Fruit fly (Drosophila melanogaster) whole organism, embryonic: ENCODE data around the gene Polr2F.

Experiments
- ATbp ChIP-seq: fragments of 200-800 bp; sonication (Bioruptor generic); optimal IDR thresholded peaks from 2 replicates; lab custom pipeline; 2017; ENCODE audit warnings: missing biosample characterization, mild to moderate bottlenecking, missing genetic modification characterization, missing genetic modification reagents
- BEAF-32 ChIP-seq: fragments of 200-800 bp; sonication (Bioruptor generic); optimal IDR thresholded peaks from 3 replicates; lab custom pipeline; 2017; ENCODE audit warnings: missing biosample characterization, missing genetic modification characterization, mild to moderate bottlenecking, moderate library complexity, missing genetic modification reagents
- Bgb ChIP-seq: fragments of 200-800 bp; sonication (Bioruptor generic); IDR thresholded peaks from 2 replicates; pipeline ENCODE4 v1.3.6; 2022; ENCODE audit warnings: missing biosample characterization, missing genetic modification characterization; ENCODE audit not compliant: partially characterized antibody
- CG10267 ChIP-seq: fragments of 200-800 bp; sonication (Bioruptor generic); optimal IDR thresholded peaks from 2 replicates; lab custom pipeline; 2018; ENCODE audit warnings: missing biosample characterization, mild to moderate bottlenecking, missing genetic modification characterization, moderate library complexity
- CG12391 ChIP-seq: fragments of 200-800 bp; sonication (Bioruptor generic); optimal IDR thresholded peaks from 3 replicates; lab custom pipeline; 2018; ENCODE audit warnings: missing biosample characterization, mild to moderate bottlenecking, missing genetic modification characterization, moderate library complexity
- CG12744 ChIP-seq: fragments of 200-800 bp; sonication (Bioruptor generic); optimal IDR thresholded peaks from 2 replicates; lab custom pipeline; 2016; ENCODE audit warnings: missing biosample characterization, missing genetic modification characterization
- CG13624 ChIP-seq: fragments of 200-800 bp; sonication (Bioruptor generic); optimal IDR thresholded peaks from 2 replicates; lab custom pipeline; 2016; ENCODE audit warnings: missing biosample characterization, missing genetic modification characterization
- CG14710 ChIP-seq: fragments of 200-800 bp; sonication (Bioruptor generic); optimal IDR thresholded peaks from 3 replicates; lab custom pipeline; 2019; ENCODE audit warnings: missing biosample characterization, mild to moderate bottlenecking, missing genetic modification characterization, moderate library complexity
- CG15514 ChIP-seq: fragments of 200-800 bp; sonication (Bioruptor generic); optimal IDR thresholded peaks from 3 replicates; lab custom pipeline; 2017; ENCODE audit warnings: missing biosample characterization, missing genetic modification characterization, mild to moderate bottlenecking, moderate library complexity, missing genetic modification reagents
- CG16813 ChIP-seq: fragments of 200-800 bp; sonication (Bioruptor generic); IDR thresholded peaks from 3 replicates; pipeline ENCODE4 v1.3.6; 2022; ENCODE audit warnings: missing biosample characterization, missing genetic modification characterization; ENCODE audit not compliant: partially characterized antibody
- CG17802 ChIP-seq: fragments of 200-800 bp; sonication (Bioruptor generic); optimal IDR thresholded peaks from 2 replicates; lab custom pipeline; 2018; ENCODE audit warnings: missing biosample characterization, mild to moderate bottlenecking, missing genetic modification characterization, moderate library complexity
- CG17829 ChIP-seq: fragments of 200-800 bp; optimal IDR thresholded peaks from 2 replicates; lab custom pipeline; 2019; ENCODE audit warnings: missing biosample characterization, mild to moderate bottlenecking, missing genetic modification characterization, moderate library complexity
- CG2116 ChIP-seq: fragments of 200-800 bp; sonication (Bioruptor generic); optimal IDR thresholded peaks from 3 replicates; lab custom pipeline; 2018; ENCODE audit warnings: missing biosample characterization, mild to moderate bottlenecking, missing genetic modification characterization
- CG2120 ChIP-seq: fragments of 200-800 bp; sonication (Bioruptor generic); optimal IDR thresholded peaks from 3 replicates; lab custom pipeline; 2016; ENCODE audit warnings: missing biosample characterization, missing genetic modification characterization
- CG30403 ChIP-seq: fragments of 200-800 bp; sonication (Bioruptor generic); optimal IDR thresholded peaks from 3 replicates; lab custom pipeline; 2016; ENCODE audit warnings: missing biosample characterization, missing genetic modification characterization
- CG31365 ChIP-seq: fragments of 200-800 bp; sonication (Bioruptor generic); optimal IDR thresholded peaks from 2 replicates; lab custom pipeline; 2018; ENCODE audit warnings: missing biosample characterization, mild to moderate bottlenecking, missing genetic modification characterization
- CG3995 ChIP-seq: fragments of 200-800 bp; sonication (Bioruptor generic); optimal IDR thresholded peaks from 3 replicates; lab custom pipeline; 2016; ENCODE audit warnings: missing biosample characterization, missing genetic modification characterization
- CG4617 ChIP-seq: fragments of 200-800 bp; sonication (Bioruptor generic); optimal IDR thresholded peaks from 3 replicates; lab custom pipeline; 2016; ENCODE audit warnings: missing biosample characterization, missing genetic modification characterization, borderline replicate concordance
- CG5180 ChIP-seq: fragments of 200-800 bp; sonication (Bioruptor generic); optimal IDR thresholded peaks from 3 replicates; lab custom pipeline; 2017; ENCODE audit warnings: missing biosample characterization, missing genetic modification characterization, mild to moderate bottlenecking, moderate library complexity, missing genetic modification reagents
- CG6254 ChIP-seq: fragments of 200-800 bp; sonication (Bioruptor generic); optimal IDR thresholded peaks from 3 replicates; lab custom pipeline; 2017; ENCODE audit warnings: mild to moderate bottlenecking, missing biosample characterization, missing genetic modification reagents, missing genetic modification characterization
- CG7786 ChIP-seq: fragments of 200-800 bp; sonication (Bioruptor generic); optimal IDR thresholded peaks from 2 replicates; lab custom pipeline; 2016; ENCODE audit warnings: missing biosample characterization, missing genetic modification characterization
- CG7963 ChIP-seq: fragments of 200-800 bp; sonication (Bioruptor generic); IDR thresholded peaks from 3 replicates; pipeline ENCODE4 v1.3.6; 2022; ENCODE audit warnings: missing biosample characterization, missing genetic modification characterization; ENCODE audit not compliant: partially characterized antibody
- CG8359 ChIP-seq: fragments of 200-800 bp; sonication (Bioruptor generic); optimal IDR thresholded peaks from 2 replicates; lab custom pipeline; 2017; ENCODE audit warnings: missing biosample characterization, mild to moderate bottlenecking, missing genetic modification characterization, borderline replicate concordance
- CG9727 ChIP-seq: fragments of 200-800 bp; sonication (Bioruptor generic); optimal IDR thresholded peaks from 3 replicates; lab custom pipeline; 2017; ENCODE audit warnings: missing biosample characterization, mild to moderate bottlenecking, missing genetic modification characterization
- HLH4C ChIP-seq: fragments of 200-800 bp; sonication (Bioruptor generic); IDR thresholded peaks from 3 replicates; pipeline ENCODE4 v1.3.6; 2022; ENCODE audit warnings: missing biosample characterization, missing genetic modification characterization; ENCODE audit not compliant: partially characterized antibody
- Med ChIP-seq: fragments of 200-800 bp; sonication (Bioruptor generic); peaks from one replicate; lab custom pipeline; 2016; ENCODE audit warnings: missing biosample characterization, missing genetic modification characterization, mild to moderate bottlenecking, inconsistent platforms, moderate library complexity
- Myb ChIP-seq: fragments of 200-800 bp; sonication (Bioruptor generic); optimal IDR thresholded peaks from 2 replicates; lab custom pipeline; 2016; ENCODE audit warnings: missing biosample characterization, missing genetic modification characterization
- Oli ChIP-seq: fragments of 200-800 bp; sonication (Bioruptor generic); optimal IDR thresholded peaks from 2 replicates; lab custom pipeline; 2018; ENCODE audit warnings: missing biosample characterization, mild to moderate bottlenecking, missing genetic modification characterization, moderate library complexity
- Scr ChIP-seq: fragments of 200-800 bp; sonication (Bioruptor generic); IDR thresholded peaks from 2 replicates; pipeline ENCODE4 v1.3.6; 2022; ENCODE audit warnings: missing biosample characterization, missing genetic modification characterization; ENCODE audit not compliant: partially characterized antibody
- Sry-β ChIP-seq: fragments of 200-800 bp; sonication (Bioruptor generic); optimal IDR thresholded peaks from 2 replicates; lab custom pipeline; 2018; ENCODE audit warnings: missing biosample characterization, mild to moderate bottlenecking, missing genetic modification characterization, moderate library complexity
- Sry-δ ChIP-seq: fragments of 200-800 bp; sonication (Bioruptor generic); optimal IDR thresholded peaks from 2 replicates; lab custom pipeline; 2016; ENCODE audit warnings: missing biosample characterization, missing genetic modification characterization
- Stat92E ChIP-seq, 3 experiments: fragments of >200 bp in 2 of 3; fragments of 200-800 bp in 1 of 3; sonication (Bioruptor generic) in 1 of 3; optimal IDR thresholded peaks; 2 replicates each; lab custom pipeline; 2017 to 2019; ENCODE audit warnings: missing biosample characterization in 3 of 3, missing genetic modification characterization in 3 of 3, mild to moderate bottlenecking in 1 of 3, moderate library complexity in 1 of 3
- abd-A ChIP-seq: fragments of 200-800 bp; sonication (Bioruptor generic); optimal IDR thresholded peaks from 3 replicates; lab custom pipeline; 2019; ENCODE audit warnings: missing biosample characterization, mild to moderate bottlenecking, missing genetic modification characterization, moderate library complexity
- amos ChIP-seq: fragments of 200-800 bp; sonication (Bioruptor generic); IDR thresholded peaks from 2 replicates; pipeline ENCODE4 v1.3.6; 2022; ENCODE audit warnings: missing biosample characterization, missing genetic modification characterization; ENCODE audit not compliant: partially characterized antibody
- bowl ChIP-seq: fragments of 200-800 bp; sonication (Bioruptor generic); IDR thresholded peaks from 2 replicates; pipeline ENCODE4 v1.3.6; 2022; ENCODE audit warnings: missing biosample characterization, missing genetic modification characterization
- br ChIP-seq: fragments of >200 bp; optimal IDR thresholded peaks from 2 replicates; lab custom pipeline; 2017
- btn ChIP-seq: fragments of 200-800 bp; sonication (Bioruptor generic); optimal IDR thresholded peaks from 2 replicates; lab custom pipeline; 2016; ENCODE audit warnings: missing biosample characterization, missing genetic modification characterization
- hbn ChIP-seq: fragments of 200-800 bp; sonication (Bioruptor generic); IDR thresholded peaks from 2 replicates; pipeline ENCODE4 v1.3.6; 2022; ENCODE audit warnings: missing biosample characterization, missing genetic modification characterization; ENCODE audit not compliant: partially characterized antibody
- kah ChIP-seq: fragments of 200-800 bp; sonication (Bioruptor generic); optimal IDR thresholded peaks from 2 replicates; lab custom pipeline; 2018; ENCODE audit warnings: missing biosample characterization, mild to moderate bottlenecking, missing genetic modification characterization
- maf-S ChIP-seq: fragments of 200-800 bp; sonication (Bioruptor generic); optimal IDR thresholded peaks from 2 replicates; lab custom pipeline; 2016; ENCODE audit warnings: missing biosample characterization, missing genetic modification characterization
- nmo ChIP-seq: fragments of 200-800 bp; sonication (Bioruptor generic); optimal IDR thresholded peaks from 2 replicates; lab custom pipeline; 2018; ENCODE audit warnings: missing biosample characterization, mild to moderate bottlenecking, missing genetic modification characterization, moderate library complexity
- odd ChIP-seq: fragments of 200-800 bp; sonication (Bioruptor generic); optimal IDR thresholded peaks from 2 replicates; lab custom pipeline; 2017; ENCODE audit warnings: missing biosample characterization, mild to moderate bottlenecking, missing genetic modification characterization
- onecut ChIP-seq: fragments of 200-800 bp; sonication (Bioruptor generic); IDR thresholded peaks from 2 replicates; pipeline ENCODE4 v1.3.6; 2022; ENCODE audit warnings: missing biosample characterization, missing genetic modification characterization
- phol ChIP-seq: fragments of 200-800 bp; sonication (Bioruptor generic); optimal IDR thresholded peaks from 3 replicates; lab custom pipeline; 2018; ENCODE audit warnings: missing biosample characterization, mild to moderate bottlenecking, missing genetic modification characterization, moderate library complexity
- pita ChIP-seq: fragments of 200-800 bp; sonication (Bioruptor generic); optimal IDR thresholded peaks from 2 replicates; lab custom pipeline; 2017; ENCODE audit warnings: missing biosample characterization, mild to moderate bottlenecking, missing genetic modification characterization
- sob ChIP-seq: fragments of 200-800 bp; sonication (Bioruptor generic); IDR thresholded peaks from 2 replicates; pipeline ENCODE4 v1.3.6; 2022; ENCODE audit warnings: missing biosample characterization, missing genetic modification characterization
- tll ChIP-seq, 2 experiments: fragments of 200-800 bp in 1 of 2; fragments of >200 bp in 1 of 2; sonication (Bioruptor generic) in 1 of 2; optimal IDR thresholded peaks; 2 replicates each; lab custom pipeline; 2017 to 2019; ENCODE audit warnings: missing biosample characterization in 2 of 2, missing genetic modification characterization in 2 of 2, mild to moderate bottlenecking in 1 of 2, moderate library complexity in 1 of 2
- zen2 ChIP-seq: fragments of 200-800 bp; sonication (Bioruptor generic); IDR thresholded peaks from 3 replicates; pipeline ENCODE4 v1.3.6; 2022; ENCODE audit warnings: missing biosample characterization, missing genetic modification characterization; ENCODE audit not compliant: partially characterized antibody

Polr2F gene

DNA sequence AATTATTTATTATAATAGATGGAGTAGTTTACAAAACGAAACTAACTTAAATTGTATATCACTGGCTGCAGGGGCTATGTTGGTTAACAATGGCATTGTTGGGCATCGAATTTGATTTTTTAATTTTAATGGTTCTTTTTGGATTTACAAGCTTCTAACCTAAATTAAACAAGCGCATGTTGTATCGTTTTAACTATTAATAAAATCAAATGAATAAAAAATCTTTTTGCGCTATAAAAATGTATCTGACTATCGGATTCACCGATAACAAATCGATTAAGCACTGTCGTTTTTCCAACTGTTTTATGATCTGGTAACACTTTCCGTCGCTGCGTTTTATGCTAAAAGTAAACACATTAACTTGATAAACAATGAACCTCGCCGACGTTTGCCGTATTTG lies 3.1 kb downstream of the Polr2F start, which contains the start of the genes hd and CG14667 (continued):
- peak; percentile 13 for TF ChIP-seq CG4617 (GFP tag; lab: Kevin White, UChicago)
- peak; percentile 67 for TF ChIP-seq Sry-δ (GFP tag; lab: Kevin White, UChicago)
- TF ChIP-seq CG9727 (GFP tag; lab: Kevin White, UChicago), result peak; percentile 18
- TF ChIP-seq CG31365, result no peak
- peak; percentile 21 for TF ChIP-seq phol (tag; lab: Kevin White, UChicago)
- TF ChIP-seq Stat92E (GFP tag; optimal IDR thresholded peaks at IDR 0.05; lab: Kevin White, UChicago), result peak in 1 of 3 experiments; percentile 11
- TF ChIP-seq pita, result no peak
- TF ChIP-seq bowl (GFP tag; lab: Robert Waterston, UW), result no peak
- peak; percentile 4 for TF ChIP-seq CG3995
- TF ChIP-seq CG10267 (tag; lab: Kevin White, UChicago), result peak; percentile 41
- peak; percentile 60 for TF ChIP-seq HLH4C (GFP tag; lab: Robert Waterston, UW)
- TF ChIP-seq kah (GFP tag; lab: Kevin White, UChicago), result no peak
- no peak for TF ChIP-seq CG17802 (tag; lab: Kevin White, UChicago)
- TF ChIP-seq odd (GFP tag; lab: Kevin White, UChicago), result no peak
- TF ChIP-seq Scr, result peak; percentile 58
- no peak for TF ChIP-seq Sry-β (GFP tag; lab: Kevin White, UChicago)
- no peak for TF ChIP-seq CG7786 (GFP tag; lab: Kevin White, UChicago)
- peak; percentile 40 for TF ChIP-seq nmo
- no peak for TF ChIP-seq CG5180 (GFP tag; lab: Kevin White, UChicago)
- TF ChIP-seq btn (GFP tag; lab: Kevin White, UChicago), result no peak
- peak; percentile 17 for TF ChIP-seq CG2120 (GFP tag; lab: Kevin White, UChicago)
- TF ChIP-seq CG12744 (GFP tag; lab: Kevin White, UChicago), result no peak
- TF ChIP-seq maf-S, result no peak
- peak; percentile 32 for TF ChIP-seq CG12391
- TF ChIP-seq hbn, result peak; percentile 47; the same call in 1 of the 2 replicates
- peak; percentile 49; the same call in 2 of the 3 replicates for TF ChIP-seq CG7963 (GFP tag; lab: Robert Waterston, UW)
- TF ChIP-seq Med, result peak; percentile 75
- peak; percentile 46 for TF ChIP-seq CG14710 (tag; lab: Kevin White, UChicago)
- TF ChIP-seq CG6254 (GFP tag; lab: Kevin White, UChicago), result no peak
- TF ChIP-seq Bgb (GFP tag; lab: Robert Waterston, UW), result peak; percentile 32; the same call in 1 of the 2 replicates
- TF ChIP-seq sob (GFP tag; lab: Robert Waterston, UW), result no peak
- peak; percentile 17; the same call in 1 of the 3 replicates for TF ChIP-seq zen2 (GFP tag; lab: Robert Waterston, UW)
- TF ChIP-seq ATbp (GFP tag; lab: Kevin White, UChicago), result no peak
- TF ChIP-seq onecut (GFP tag; lab: Robert Waterston, UW), result no peak
- peak; percentile 77 for TF ChIP-seq BEAF-32 (GFP tag; lab: Kevin White, UChicago)
- peak; percentile 66 for TF ChIP-seq CG15514 (GFP tag; lab: Kevin White, UChicago)
- TF ChIP-seq CG8359, result no peak
- TF ChIP-seq tll (GFP tag; optimal IDR thresholded peaks at IDR 0.05; lab: Kevin White, UChicago), result no peak
- TF ChIP-seq Myb, result no peak
- no peak for TF ChIP-seq br (lab: Kevin White, UChicago)
- no peak for TF ChIP-seq abd-A (tag; lab: Kevin White, UChicago)
- peak; percentile 21 for TF ChIP-seq CG13624 (GFP tag; lab: Kevin White, UChicago)
- TF ChIP-seq amos (GFP tag; lab: Robert Waterston, UW), result peak; percentile 57
- peak; percentile 80 for TF ChIP-seq CG2116 (GFP tag; lab: Kevin White, UChicago)
- TF ChIP-seq CG17829, result peak; percentile 36
- no peak for TF ChIP-seq Oli
- peak; percentile 64 for TF ChIP-seq CG16813 (GFP tag; lab: Robert Waterston, UW)
- peak; percentile 6 for TF ChIP-seq CG30403 (GFP tag; lab: Kevin White, UChicago)
